Fruit fly (Drosophila melanogaster): ENCODE results near the gene Phb1.

The Phb1 gene

dm6 chr2L:19074099-19074828 lies 49.4 kb downstream of the Phb1 start, which contains the start of gene CG17572:
Gene CG17572 (minus strand): TSS chr2L:19074149.
- TF ChIP-seq CG17801 (GFP tag; optimal IDR thresholded peaks at IDR 0.05; ENCODE audit: partially characterized antibody): no peak

dm6 chr2L:19071713-19072112 lies 52.0 kb downstream of the Phb1 start:
- no peak for TF ChIP-seq CG17801 (GFP tag; optimal IDR thresholded peaks at IDR 0.05; ENCODE audit: partially characterized antibody)
